Worm (Caenorhabditis elegans): Measurements from ENCODE around the gene nhr-272.

- TF ChIP-seq W03F9.2 (tag; optimal IDR thresholded peaks at IDR 0.05) (no peak), dao-5 (tag; optimal IDR thresholded peaks at IDR 0.05) (no peak)
These were observed 14.8 kb downstream of the nhr-272 start for ce11 chrX:12689869-12690268.

Data from whole organism, L4/young adult.